Worm (Caenorhabditis elegans): Measurements from ENCODE around the gene cox-6A.

The cox-6A gene

ce11 chrIII:5047175-5047574, 34.3 kb upstream of the cox-6A start, which contains the start of gene txbp-3 (continued):
- TF ChIP-seq unc-30 (tag; optimal IDR thresholded peaks at IDR 0.05) (no peak), nhr-11 (tag; optimal IDR thresholded peaks at IDR 0.05) (no peak), alr-1 (tag; optimal IDR thresholded peaks at IDR 0.05; ENCODE audit: borderline replicate concordance) (no peak), pag-3 (tag; optimal IDR thresholded peaks at IDR 0.05; ENCODE audit: borderline replicate concordance, insufficient read depth) (no peak), rnt-1 (tag; optimal IDR thresholded peaks at IDR 0.05) (peak; percentile 21), Y116A8C.19 (tag; optimal IDR thresholded peaks at IDR 0.05; ENCODE audit: borderline replicate concordance) (no peak), lin-13 (GFP tag; optimal IDR thresholded peaks at IDR 0.05) (peak; percentile 12), nhr-85 (tag) (no peak), sup-37 (GFP tag; optimal IDR thresholded peaks at IDR 0.05) (no peak), mdl-1 (tag; optimal IDR thresholded peaks at IDR 0.05) (no peak), grh-1 (GFP tag; IDR thresholded peaks at IDR 0.05) (no peak), fos-1 (tag; optimal IDR thresholded peaks at IDR 0.05) (no peak), mep-1 (tag; optimal IDR thresholded peaks at IDR 0.05) (peak; percentile 81), tlp-1 (tag; optimal IDR thresholded peaks at IDR 0.05) (no peak), nhr-71 (tag; optimal IDR thresholded peaks at IDR 0.05) (peak; percentile 16)

- TF ChIP-seq hpl-2 (GFP tag; optimal IDR thresholded peaks at IDR 0.05) (no peak), F16B12.6 (tag; optimal IDR thresholded peaks at IDR 0.05) (no peak), mep-1 (tag; optimal IDR thresholded peaks at IDR 0.05) (no peak), C16A3.4 (tag; optimal IDR thresholded peaks at IDR 0.05) (no peak), unc-98 (GFP tag; IDR thresholded peaks at IDR 0.05) (no peak), rnt-1 (tag; optimal IDR thresholded peaks at IDR 0.05) (no peak), pag-3 (tag; optimal IDR thresholded peaks at IDR 0.05; ENCODE audit: borderline replicate concordance, insufficient read depth) (no peak), ces-1 (GFP tag; optimal IDR thresholded peaks at IDR 0.05) (no peak), lin-13 (GFP tag; optimal IDR thresholded peaks at IDR 0.05) (no peak), egl-27 (tag; optimal IDR thresholded peaks at IDR 0.05) (no peak), snu-23 (GFP tag; optimal IDR thresholded peaks at IDR 0.05) (no peak), egl-13 (tag; optimal IDR thresholded peaks at IDR 0.05) (no peak), mef-2 (tag; optimal IDR thresholded peaks at IDR 0.05) (no peak), unc-130 (tag; optimal IDR thresholded peaks at IDR 0.05) (no peak), nhr-20 (tag; optimal IDR thresholded peaks at IDR 0.05) (no peak), unc-86 (tag; optimal IDR thresholded peaks at IDR 0.05) (no peak)
Measured at ce11 chrIII:5047740-5048139, 33.8 kb upstream of the cox-6A start, which contains the start of gene C45G9.5. C45G9.5 (plus strand) TSS chrIII:5048117.

ce11 chrIII:5051949-5052348, 29.6 kb upstream of the cox-6A start, which contains the start of gene C45G9.15:
C45G9.15 (minus strand) TSS chrIII:5052049.
- TF ChIP-seq efl-3 (GFP tag; optimal IDR thresholded peaks at IDR 0.05) (no peak), elt-3 (tag; optimal IDR thresholded peaks at IDR 0.05) (no peak), egl-27 (tag; optimal IDR thresholded peaks at IDR 0.05) (no peak), zag-1 (tag; optimal IDR thresholded peaks at IDR 0.05) (no peak), hpl-2 (GFP tag; optimal IDR thresholded peaks at IDR 0.05) (no peak), dpl-1 (GFP tag; optimal IDR thresholded peaks at IDR 0.05) (no peak), fkh-10 (GFP tag; optimal IDR thresholded peaks at IDR 0.05) (no peak), fos-1 (tag; optimal IDR thresholded peaks at IDR 0.05) (no peak)

ce11 chrIII:5053541-5053940, 28.0 kb upstream of the cox-6A start, which contains the start of gene C45G9.8:
C45G9.8 (minus strand) TSS chrIII:5053641.
- TF ChIP-seq unc-98 (GFP tag; IDR thresholded peaks at IDR 0.05), result no peak
- TF ChIP-seq mef-2 (tag; optimal IDR thresholded peaks at IDR 0.05), result no peak
- TF ChIP-seq unc-130 (tag; optimal IDR thresholded peaks at IDR 0.05), result no peak
- no peak for TF ChIP-seq efl-3 (GFP tag; optimal IDR thresholded peaks at IDR 0.05)
- TF ChIP-seq ceh-82 (tag; optimal IDR thresholded peaks at IDR 0.05), result no peak
- no peak for TF ChIP-seq nhr-12 (tag; optimal IDR thresholded peaks at IDR 0.05)
- TF ChIP-seq nhr-84 (tag; optimal IDR thresholded peaks at IDR 0.05), result no peak
- no peak for TF ChIP-seq grh-1 (GFP tag; IDR thresholded peaks at IDR 0.05)
- TF ChIP-seq fkh-8 (tag; optimal IDR thresholded peaks at IDR 0.05), result no peak
- no peak for TF ChIP-seq nhr-19 (GFP tag; conservative IDR thresholded peaks at IDR 0.05)
- no peak for TF ChIP-seq aha-1 (tag; optimal IDR thresholded peaks at IDR 0.05)
- no peak for TF ChIP-seq lsy-2 (tag; optimal IDR thresholded peaks at IDR 0.05)
- no peak for TF ChIP-seq pqm-1 (tag; optimal IDR thresholded peaks at IDR 0.05)
- no peak for TF ChIP-seq alr-1 (tag; optimal IDR thresholded peaks at IDR 0.05; ENCODE audit: borderline replicate concordance)
- no peak for TF ChIP-seq lin-15B (tag; optimal IDR thresholded peaks at IDR 0.05)
- no peak for TF ChIP-seq snu-23 (GFP tag; optimal IDR thresholded peaks at IDR 0.05)
- TF ChIP-seq unc-86 (tag; optimal IDR thresholded peaks at IDR 0.05), result no peak

Data from whole organism, L1 larva.